Worm (Caenorhabditis elegans): ENCODE data around the gene mboa-2.

- no peak for TF ChIP-seq zip-8 (tag; optimal IDR thresholded peaks at IDR 0.05)
- TF ChIP-seq lsy-2 (tag; optimal IDR thresholded peaks at IDR 0.05) = no peak
- no peak for TF ChIP-seq ztf-11 (tag; optimal IDR thresholded peaks at IDR 0.05)
- TF ChIP-seq unc-62 (GFP tag; optimal IDR thresholded peaks at IDR 0.05) = peak; percentile 58
- peak; percentile 36 for TF ChIP-seq mep-1 (tag; optimal IDR thresholded peaks at IDR 0.05)
Observed at ce11 chrV:11082475-11082874, 39.8 kb downstream of the mboa-2 start.

All from whole organism, mixed stage, embryonic.